Worm (Caenorhabditis elegans): ENCODE data around the gene npr-1.

- TF ChIP-seq ahr-1 (tag; optimal IDR thresholded peaks at IDR 0.05) = no peak
- TF ChIP-seq sox-4 (tag; optimal IDR thresholded peaks at IDR 0.05) = no peak
- TF ChIP-seq nhr-11 (tag; optimal IDR thresholded peaks at IDR 0.05) = no peak
Observed at ce11 chrX:4749080-4749479, 20.7 kb downstream of the npr-1 start, which contains the start of gene lon-2.
